Fruit fly (Drosophila melanogaster): Measurements from ENCODE around the gene CG11030.

CG11030 gene

DNA sequence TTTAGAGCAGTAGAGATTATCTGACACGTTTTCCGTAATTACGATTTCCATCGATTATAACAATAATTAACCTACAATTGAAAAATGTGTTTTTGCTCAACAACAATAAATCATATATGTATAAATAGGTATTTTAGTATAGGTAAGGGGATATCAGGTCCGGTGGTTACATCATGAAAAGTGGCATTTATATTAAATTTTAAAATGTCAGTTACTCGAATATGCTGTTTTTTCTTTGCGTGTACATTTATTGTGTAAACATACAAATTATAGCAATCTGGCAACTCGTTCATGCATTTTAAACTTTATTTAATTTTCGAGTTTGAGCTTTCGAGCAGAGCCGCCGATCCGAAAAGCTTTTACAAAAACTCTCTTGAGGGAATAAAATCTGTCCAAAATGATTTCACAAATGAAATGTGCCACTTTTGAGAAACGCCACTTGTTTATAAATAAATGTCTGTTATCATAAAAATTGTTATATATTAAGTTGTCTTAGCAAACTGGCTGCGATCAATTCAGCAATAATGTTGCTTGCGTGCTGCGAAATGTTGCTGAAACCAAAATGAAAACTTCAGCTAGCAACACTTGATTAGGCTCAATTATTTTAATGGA is 19.2 kb downstream of the CG11030 start:
- TF ChIP-seq insv (optimal IDR thresholded peaks at IDR 0.05) (no peak), psq (optimal IDR thresholded peaks at IDR 0.05) (no peak), Sin3A (optimal IDR thresholded peaks at IDR 0.05) (no peak), Myc (optimal IDR thresholded peaks at IDR 0.05) (no peak), ttk (optimal IDR thresholded peaks at IDR 0.05) (no peak), h (optimal IDR thresholded peaks at IDR 0.05) (no peak)

DNA sequence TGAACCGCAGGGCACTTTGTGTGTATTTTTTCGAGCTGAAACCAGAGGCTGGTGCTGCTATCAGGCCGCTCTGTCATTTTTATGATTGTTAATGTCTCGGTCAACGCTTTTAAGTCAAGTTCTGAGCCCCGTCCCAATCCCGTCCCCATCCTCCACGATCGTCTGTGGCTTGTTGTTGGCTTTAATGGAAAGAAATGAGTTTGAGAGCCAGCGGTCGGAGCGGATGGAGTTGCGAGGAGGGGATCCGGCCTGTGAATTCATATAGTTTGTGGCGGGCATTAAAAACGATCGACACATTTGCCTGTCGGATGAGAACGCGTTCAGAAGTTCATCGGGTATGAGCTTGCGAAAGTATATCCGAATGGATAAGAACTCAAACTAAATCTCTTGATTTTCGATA is 21.4 kb downstream of the CG11030 start, which contains the start of gene CG11029:
Gene CG11029, plus strand, starts transcription at position 301 of the 400 bp plus-strand sequence.
- TF ChIP-seq Sin3A (optimal IDR thresholded peaks at IDR 0.05) = no peak
- TF ChIP-seq insv (optimal IDR thresholded peaks at IDR 0.05) = no peak
- no peak for TF ChIP-seq h (optimal IDR thresholded peaks at IDR 0.05)
- TF ChIP-seq Myc (optimal IDR thresholded peaks at IDR 0.05) = no peak
- no peak for TF ChIP-seq ttk (optimal IDR thresholded peaks at IDR 0.05)
- TF ChIP-seq psq (optimal IDR thresholded peaks at IDR 0.05) = no peak

DNA sequence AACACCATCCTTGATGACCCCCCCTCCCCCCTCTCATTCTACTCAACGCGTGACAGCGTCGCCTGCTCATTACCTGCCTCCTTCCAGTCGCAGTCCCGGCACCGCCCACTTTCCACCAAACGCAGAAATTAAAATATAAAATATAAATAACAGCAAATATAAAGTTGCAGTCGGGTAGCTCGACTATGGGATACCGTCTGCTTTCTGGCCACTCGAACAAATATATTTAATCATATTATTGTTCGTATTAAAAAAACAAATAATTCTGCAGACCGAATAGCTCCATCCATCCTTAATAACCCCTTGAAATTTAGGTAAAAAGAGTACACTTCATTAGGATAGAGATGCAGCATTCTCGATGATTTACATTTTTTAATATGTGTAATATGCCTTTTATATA is 23.7 kb downstream of the CG11030 start:
- no peak for TF ChIP-seq Myc (optimal IDR thresholded peaks at IDR 0.05)
- TF ChIP-seq Sin3A (optimal IDR thresholded peaks at IDR 0.05) = no peak

DNA sequence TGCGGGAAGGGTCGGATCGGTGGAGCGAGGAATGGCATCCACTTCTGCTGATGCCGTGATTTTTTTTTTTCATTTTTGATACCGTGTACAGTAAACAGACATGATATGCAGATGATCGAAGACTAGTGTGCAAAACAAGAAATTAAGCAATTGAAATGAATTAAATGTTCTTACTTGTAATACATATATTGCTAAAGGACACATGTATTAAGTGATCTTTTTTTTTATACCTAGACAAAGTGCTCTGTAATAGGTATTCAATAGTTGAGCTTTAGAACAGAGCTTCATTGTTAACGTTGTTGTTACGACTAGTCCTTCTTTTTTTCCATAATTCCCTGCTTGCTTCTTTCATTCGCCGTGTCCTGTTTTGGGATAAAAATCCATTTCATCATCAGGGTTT is 27.0 kb downstream of the CG11030 start:
- no peak for TF ChIP-seq Sin3A (optimal IDR thresholded peaks at IDR 0.05)
- no peak for TF ChIP-seq h (optimal IDR thresholded peaks at IDR 0.05)
- no peak for TF ChIP-seq Myc (optimal IDR thresholded peaks at IDR 0.05)
- no peak for TF ChIP-seq insv (optimal IDR thresholded peaks at IDR 0.05)
- TF ChIP-seq ttk (optimal IDR thresholded peaks at IDR 0.05) = no peak
- TF ChIP-seq psq (optimal IDR thresholded peaks at IDR 0.05) = no peak

DNA sequence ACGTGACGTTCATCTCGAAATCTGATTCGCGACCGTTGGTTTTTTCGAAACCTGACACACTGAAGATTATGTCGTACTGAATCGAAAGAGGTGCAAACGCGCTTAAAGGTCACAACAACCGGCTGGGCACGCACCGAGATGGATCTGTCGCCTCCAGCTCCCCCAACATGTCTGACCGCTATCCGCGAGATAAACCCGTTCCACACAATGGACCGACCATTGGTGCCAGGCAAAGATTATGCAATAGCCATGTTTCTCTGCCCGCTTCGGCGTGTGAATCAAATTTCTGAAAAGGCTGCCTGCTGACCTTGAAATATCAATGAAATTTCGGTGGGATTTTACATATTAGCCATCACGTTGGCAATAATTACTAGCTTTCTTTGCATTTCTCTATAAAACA is 40.7 kb downstream of the CG11030 start:
- TF ChIP-seq Myc (optimal IDR thresholded peaks at IDR 0.05) (no peak), h (optimal IDR thresholded peaks at IDR 0.05) (no peak), insv (optimal IDR thresholded peaks at IDR 0.05) (no peak), ttk (optimal IDR thresholded peaks at IDR 0.05) (no peak), psq (optimal IDR thresholded peaks at IDR 0.05) (no peak), Sin3A (optimal IDR thresholded peaks at IDR 0.05) (no peak)

DNA sequence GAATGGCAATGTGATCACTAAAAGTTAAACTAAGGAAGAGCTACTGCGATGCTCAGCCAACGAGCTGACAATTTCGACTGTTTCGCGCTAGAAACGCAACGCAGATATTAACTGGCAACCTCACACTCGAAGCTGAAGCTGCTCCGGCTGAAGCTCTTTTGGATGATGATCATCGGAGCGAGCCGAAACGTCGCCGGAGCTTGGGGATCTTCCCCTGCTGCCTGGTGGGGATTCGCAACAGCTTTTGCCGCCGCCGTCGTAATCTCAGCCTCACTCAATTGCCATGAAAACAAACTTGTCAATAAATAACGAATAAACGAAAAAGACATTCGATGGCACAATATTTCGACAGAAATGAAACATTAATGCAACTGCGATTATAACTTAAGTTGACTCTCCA is 41.6 kb downstream of the CG11030 start, which contains the start of gene obst-E:
Gene obst-E, minus strand, starts transcription at position 101 of the 400 bp plus-strand sequence.
- no peak for TF ChIP-seq Sin3A (optimal IDR thresholded peaks at IDR 0.05)
- no peak for TF ChIP-seq ttk (optimal IDR thresholded peaks at IDR 0.05)
- no peak for TF ChIP-seq psq (optimal IDR thresholded peaks at IDR 0.05)
- TF ChIP-seq h (optimal IDR thresholded peaks at IDR 0.05) = no peak
- no peak for TF ChIP-seq insv (optimal IDR thresholded peaks at IDR 0.05)
- TF ChIP-seq Myc (optimal IDR thresholded peaks at IDR 0.05) = no peak

DNA sequence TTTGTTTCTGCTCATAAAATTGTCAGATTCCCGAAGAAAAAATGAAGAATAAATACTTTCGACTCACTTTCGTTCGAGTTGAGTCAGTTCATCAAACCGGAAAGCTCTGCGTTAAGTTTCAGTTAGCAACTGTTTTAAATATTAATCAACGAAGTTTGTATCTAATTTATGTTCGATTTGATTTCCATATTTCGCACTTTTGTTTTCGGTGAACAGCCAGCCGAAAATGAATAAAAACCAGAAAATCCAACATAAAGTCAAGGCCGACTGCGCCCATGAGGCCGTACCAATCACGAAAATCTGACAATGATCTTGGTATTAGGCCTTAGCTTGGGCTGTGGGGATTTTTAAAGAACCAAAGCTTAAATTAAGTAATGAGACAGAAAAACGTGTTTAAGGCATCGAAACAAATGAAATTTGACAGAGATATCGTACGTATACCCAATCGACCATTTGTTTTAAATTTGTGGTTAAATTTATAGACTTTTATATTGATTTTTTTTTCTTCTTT is 42.1 kb downstream of the CG11030 start:
- TF ChIP-seq Myc (optimal IDR thresholded peaks at IDR 0.05) = no peak
- no peak for TF ChIP-seq psq (optimal IDR thresholded peaks at IDR 0.05)

DNA sequence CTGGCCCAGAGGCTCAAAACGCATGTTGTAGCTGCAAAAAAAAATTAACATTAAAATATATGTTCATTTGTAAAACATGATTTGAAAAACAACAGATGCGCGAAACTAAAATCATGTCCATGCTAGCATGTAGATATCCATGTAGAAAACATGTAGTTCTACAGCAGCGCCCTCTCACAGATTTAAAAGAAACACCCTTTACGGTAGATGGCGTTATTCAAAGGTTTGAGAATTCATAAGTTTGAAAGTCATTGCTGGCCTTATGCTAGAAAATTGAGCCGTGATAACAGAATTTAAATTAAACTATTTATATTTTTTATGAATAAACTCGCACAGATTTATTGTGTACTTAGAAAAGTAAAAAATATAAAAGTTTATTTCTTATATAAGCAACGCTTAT is 46.7 kb downstream of the CG11030 start:
- TF ChIP-seq Sin3A (optimal IDR thresholded peaks at IDR 0.05) = no peak
- TF ChIP-seq Myc (optimal IDR thresholded peaks at IDR 0.05) = no peak
- no peak for TF ChIP-seq ttk (optimal IDR thresholded peaks at IDR 0.05)
- no peak for TF ChIP-seq psq (optimal IDR thresholded peaks at IDR 0.05)
- no peak for TF ChIP-seq insv (optimal IDR thresholded peaks at IDR 0.05)
- TF ChIP-seq h (optimal IDR thresholded peaks at IDR 0.05) = no peak

DNA sequence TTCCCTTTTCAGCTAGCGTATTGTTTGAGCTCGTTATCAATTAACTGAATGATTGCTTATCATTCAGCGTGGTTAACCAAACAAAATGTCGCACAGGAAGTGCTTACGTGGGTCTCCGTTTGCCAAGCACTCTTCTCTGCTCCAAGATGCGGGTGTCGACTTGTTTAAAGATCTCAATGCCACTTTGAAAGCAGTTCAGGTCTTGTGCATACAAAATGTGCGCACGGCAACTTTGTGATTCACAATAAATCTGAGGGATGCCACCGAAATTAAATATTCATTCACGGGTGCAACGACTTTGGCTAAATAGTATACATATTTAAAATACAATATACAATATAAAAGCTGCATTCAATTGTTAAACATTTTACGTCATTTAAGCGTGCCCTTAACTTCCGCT is 47.8 kb downstream of the CG11030 start:
- TF ChIP-seq insv (optimal IDR thresholded peaks at IDR 0.05) (no peak), Sin3A (optimal IDR thresholded peaks at IDR 0.05) (no peak), psq (optimal IDR thresholded peaks at IDR 0.05) (no peak), h (optimal IDR thresholded peaks at IDR 0.05) (no peak), Myc (optimal IDR thresholded peaks at IDR 0.05) (no peak), ttk (optimal IDR thresholded peaks at IDR 0.05) (no peak)

DNA sequence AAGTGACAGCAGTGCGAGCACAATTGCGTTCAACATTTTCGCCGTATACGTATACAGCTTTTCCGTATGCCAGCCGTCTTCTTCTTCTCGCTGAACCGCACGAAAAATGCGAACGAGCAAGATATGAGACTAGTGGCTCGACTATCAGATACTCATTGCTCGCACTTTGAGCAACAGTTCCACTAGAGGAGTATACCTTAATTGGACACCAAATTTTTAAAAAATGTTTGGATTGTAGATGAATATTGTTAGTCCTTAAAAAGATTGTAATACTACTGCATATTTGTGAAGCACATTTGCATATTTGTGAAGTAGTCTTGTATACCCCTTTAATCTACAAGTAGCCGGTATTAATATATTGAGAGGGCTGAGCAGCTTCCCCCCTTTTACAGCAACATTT is 53.7 kb downstream of the CG11030 start:
- TF ChIP-seq Sin3A (optimal IDR thresholded peaks at IDR 0.05) (no peak), insv (optimal IDR thresholded peaks at IDR 0.05) (no peak), psq (optimal IDR thresholded peaks at IDR 0.05) (no peak), h (optimal IDR thresholded peaks at IDR 0.05) (no peak), ttk (optimal IDR thresholded peaks at IDR 0.05) (no peak), Myc (optimal IDR thresholded peaks at IDR 0.05) (no peak)

DNA sequence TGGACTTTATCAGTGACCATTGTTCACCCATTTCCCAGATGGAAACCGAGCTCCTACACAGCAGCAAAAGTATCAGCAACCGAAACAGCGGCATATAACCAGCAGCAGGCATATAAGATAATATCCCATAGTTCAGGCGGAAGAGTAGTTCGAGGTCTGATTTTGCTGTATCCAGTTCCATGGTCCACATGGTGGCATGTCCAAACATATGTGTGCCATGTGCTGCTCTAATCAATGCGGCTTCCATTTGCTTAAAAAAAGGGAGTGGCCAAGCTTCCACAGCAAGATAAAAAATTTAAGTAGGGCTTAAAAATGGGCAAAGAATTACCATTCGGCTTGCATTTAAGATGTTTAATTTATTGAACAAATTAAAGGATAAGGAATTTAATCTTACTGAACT is 56.2 kb downstream of the CG11030 start:
- no peak for TF ChIP-seq h (optimal IDR thresholded peaks at IDR 0.05)
- TF ChIP-seq ttk (optimal IDR thresholded peaks at IDR 0.05) = no peak
- no peak for TF ChIP-seq Myc (optimal IDR thresholded peaks at IDR 0.05)
- TF ChIP-seq insv (optimal IDR thresholded peaks at IDR 0.05) = no peak
- no peak for TF ChIP-seq Sin3A (optimal IDR thresholded peaks at IDR 0.05)
- no peak for TF ChIP-seq psq (optimal IDR thresholded peaks at IDR 0.05)

DNA sequence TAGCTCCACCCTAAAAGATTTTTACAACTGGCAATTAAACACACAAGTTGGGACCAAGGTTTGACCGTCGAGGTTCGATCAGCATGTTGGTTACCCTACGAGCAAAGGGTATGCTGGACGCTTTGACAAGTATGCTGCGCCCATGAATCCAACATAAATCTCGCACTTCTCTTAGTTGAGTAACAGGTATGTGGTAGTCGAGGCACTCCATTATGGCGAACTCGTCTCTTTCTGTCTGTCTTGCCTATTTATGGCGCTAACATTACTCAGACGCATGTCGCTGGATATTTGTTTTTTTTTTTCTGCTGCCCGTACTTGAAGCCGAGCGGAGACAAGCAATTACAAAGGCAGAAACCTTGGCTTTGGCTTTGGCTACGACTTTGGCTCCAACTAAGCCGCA is 56.7 kb downstream of the CG11030 start:
- no peak for TF ChIP-seq psq (optimal IDR thresholded peaks at IDR 0.05)
- TF ChIP-seq ttk (optimal IDR thresholded peaks at IDR 0.05) = no peak
- TF ChIP-seq Myc (optimal IDR thresholded peaks at IDR 0.05) = no peak
- no peak for TF ChIP-seq Sin3A (optimal IDR thresholded peaks at IDR 0.05)
- TF ChIP-seq insv (optimal IDR thresholded peaks at IDR 0.05) = no peak
- no peak for TF ChIP-seq h (optimal IDR thresholded peaks at IDR 0.05)

DNA sequence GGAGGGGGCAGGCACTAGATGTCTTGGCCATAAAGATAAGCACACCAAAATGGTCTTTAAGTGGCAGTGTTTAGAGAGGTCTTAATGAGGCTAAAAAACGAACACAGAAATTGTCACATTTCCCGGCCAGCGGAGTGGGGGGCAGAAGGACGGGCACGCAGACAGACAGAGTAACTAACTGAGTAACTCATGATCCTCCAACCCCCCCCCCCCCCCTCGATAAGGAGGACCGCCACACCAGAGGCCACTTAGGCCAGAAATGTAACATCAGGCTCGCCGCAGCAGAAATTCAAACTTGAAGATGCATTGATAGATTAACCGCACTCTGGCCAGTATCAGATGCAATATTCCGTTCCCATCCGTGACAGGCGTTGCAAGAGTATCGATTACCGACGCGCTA is 58.4 kb downstream of the CG11030 start:
- no peak for TF ChIP-seq Sin3A (optimal IDR thresholded peaks at IDR 0.05)
- TF ChIP-seq Myc (optimal IDR thresholded peaks at IDR 0.05) = no peak
- no peak for TF ChIP-seq insv (optimal IDR thresholded peaks at IDR 0.05)
- no peak for TF ChIP-seq psq (optimal IDR thresholded peaks at IDR 0.05)
- TF ChIP-seq h (optimal IDR thresholded peaks at IDR 0.05) = no peak
- TF ChIP-seq ttk (optimal IDR thresholded peaks at IDR 0.05) = no peak
